Fruit fly (Drosophila melanogaster) S2 (cell line): Measurements from ENCODE around the gene bc10.

Experiments used
- CG8478 ChIP-seq: fragments of >200 bp; optimal IDR thresholded peaks from 2 replicates; lab custom pipeline; 2018
- CTCF ChIP-seq, 2 experiments: fragments of >200 bp; optimal IDR thresholded peaks; 2 replicates each; lab custom pipeline; 2018

bc10 gene

dm6 chr3L:5594853-5595593 lies 30.0 kb downstream of the bc10 start, which contains the start of the genes Alp10 and Alp9:
Gene Alp10 (minus strand): TSS chr3L:5595272.
Gene Alp9 (plus strand): TSS chr3L:5595542.
- no peak for TF ChIP-seq CG8478 (lab: Kevin White, UChicago)
- no peak for TF ChIP-seq CTCF (optimal IDR thresholded peaks at IDR 0.05; lab: Kevin White, UChicago)

DNA sequence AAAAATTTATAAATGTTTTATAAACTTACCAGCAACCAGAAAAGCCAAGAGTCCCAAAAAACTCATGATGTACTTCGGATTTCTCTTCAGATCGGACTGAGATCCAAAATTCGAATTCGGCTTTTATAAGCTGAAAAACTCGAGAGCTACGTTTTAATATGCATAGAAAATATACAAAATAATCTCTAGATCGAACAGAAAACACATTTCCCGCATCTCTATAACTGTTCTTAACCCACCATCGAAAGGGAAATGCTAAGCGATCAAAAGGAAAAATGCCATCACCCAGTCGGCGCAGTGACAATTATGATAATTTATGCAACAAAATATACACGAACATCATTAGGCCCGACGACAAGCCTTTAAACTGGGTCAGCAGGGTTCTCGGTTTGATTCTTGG lies 34.6 kb downstream of the bc10 start, which contains the start of gene CG10591:
TSS of gene CG10591 (minus strand) at position 101 of the 400 bp plus-strand sequence.
- TF ChIP-seq CG8478 (lab: Kevin White, UChicago): no peak
- TF ChIP-seq CTCF (optimal IDR thresholded peaks at IDR 0.05; lab: Kevin White, UChicago): no peak

DNA sequence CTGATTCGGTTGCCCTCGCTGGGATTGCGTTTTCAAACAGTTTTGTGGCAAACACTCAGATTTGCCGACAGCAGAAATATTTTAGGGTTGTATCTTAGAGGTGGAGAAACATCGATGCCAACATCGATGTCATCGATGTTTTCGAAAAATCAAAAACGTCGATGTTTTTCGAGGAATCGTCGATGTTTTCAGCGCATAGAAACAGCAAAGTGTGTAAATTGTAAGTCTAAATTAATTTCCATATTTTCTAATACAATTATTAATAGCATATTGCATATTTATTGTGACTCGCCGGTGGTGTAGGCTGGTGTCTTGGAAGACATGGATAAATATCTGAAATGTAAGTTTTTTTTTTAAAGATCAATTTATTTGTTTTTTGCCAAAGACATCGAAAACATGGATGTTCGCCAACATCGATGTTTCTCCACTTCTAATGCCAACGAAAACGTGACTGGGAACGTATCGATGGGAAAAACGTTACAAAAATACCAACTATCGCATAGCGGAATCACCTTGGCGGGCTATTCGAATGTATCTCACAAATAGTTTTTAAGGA lies 38.9 kb downstream of the bc10 start, which contains the start of gene TM9SF3:
TSS of gene TM9SF3 (minus strand) at position 120 of the 556 bp plus-strand sequence.
- TF ChIP-seq CG8478 (lab: Kevin White, UChicago) (no peak), CTCF (optimal IDR thresholded peaks at IDR 0.05; lab: Kevin White, UChicago) (peak in 1 of 2 experiments; percentile 9)

DNA sequence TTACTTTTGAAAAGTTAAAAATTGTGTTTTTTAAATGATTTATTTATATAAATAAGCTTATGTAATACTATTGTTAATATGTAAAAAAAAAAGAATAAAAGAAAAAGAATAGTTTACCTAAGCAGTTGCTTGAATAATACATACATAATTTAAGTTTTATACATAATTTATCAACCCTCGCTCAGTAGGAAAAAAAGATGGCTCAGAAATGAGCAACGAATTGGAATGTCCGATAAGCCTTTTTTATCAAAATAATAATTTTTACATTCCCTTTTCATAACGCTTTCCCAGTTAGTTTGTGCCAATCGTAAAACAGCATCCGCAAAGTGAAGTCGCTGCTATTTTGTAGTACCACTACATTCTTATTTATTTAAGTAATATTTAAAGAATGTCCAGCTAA lies 39.5 kb downstream of the bc10 start, which contains the start of gene mthl2:
TSS of gene mthl2 (plus strand) at position 301 of the 400 bp plus-strand sequence.
- TF ChIP-seq CTCF (optimal IDR thresholded peaks at IDR 0.05; lab: Kevin White, UChicago): no peak
- TF ChIP-seq CG8478 (lab: Kevin White, UChicago): no peak

DNA sequence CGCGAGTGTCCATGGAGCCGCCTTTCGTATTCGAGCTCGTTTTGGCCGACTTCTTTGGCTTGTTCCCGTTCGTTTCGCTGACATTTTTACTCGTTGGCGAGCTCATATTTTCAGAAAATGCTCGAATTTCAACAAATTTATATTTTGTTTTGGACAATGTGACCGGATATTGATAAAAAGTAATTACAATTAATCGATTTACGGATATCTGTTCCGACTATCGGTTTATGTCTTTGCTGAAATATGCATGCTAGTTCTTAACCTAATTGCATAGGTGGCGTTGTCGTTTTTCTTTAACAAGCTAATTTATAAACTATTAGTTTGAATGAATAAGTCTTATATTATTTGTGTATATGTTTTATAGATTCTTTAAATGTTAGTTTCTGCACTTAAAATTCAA lies 43.1 kb downstream of the bc10 start, which contains the start of gene Eaf6:
TSS of gene Eaf6 (minus strand) at position 173 of the 400 bp plus-strand sequence.
- TF ChIP-seq CG8478 (lab: Kevin White, UChicago) (no peak), CTCF (optimal IDR thresholded peaks at IDR 0.05; lab: Kevin White, UChicago) (peak; percentile 83 to 91)

- TF ChIP-seq CTCF (optimal IDR thresholded peaks at IDR 0.05; lab: Kevin White, UChicago) (no peak), CG8478 (lab: Kevin White, UChicago) (no peak)
Observed at dm6 chr3L:5608786-5609370, 43.8 kb downstream of the bc10 start.

dm6 chr3L:5609493-5609892 lies 44.5 kb downstream of the bc10 start:
- no peak for TF ChIP-seq CTCF (optimal IDR thresholded peaks at IDR 0.05; lab: Kevin White, UChicago)
- no peak for TF ChIP-seq CG8478 (lab: Kevin White, UChicago)

DNA sequence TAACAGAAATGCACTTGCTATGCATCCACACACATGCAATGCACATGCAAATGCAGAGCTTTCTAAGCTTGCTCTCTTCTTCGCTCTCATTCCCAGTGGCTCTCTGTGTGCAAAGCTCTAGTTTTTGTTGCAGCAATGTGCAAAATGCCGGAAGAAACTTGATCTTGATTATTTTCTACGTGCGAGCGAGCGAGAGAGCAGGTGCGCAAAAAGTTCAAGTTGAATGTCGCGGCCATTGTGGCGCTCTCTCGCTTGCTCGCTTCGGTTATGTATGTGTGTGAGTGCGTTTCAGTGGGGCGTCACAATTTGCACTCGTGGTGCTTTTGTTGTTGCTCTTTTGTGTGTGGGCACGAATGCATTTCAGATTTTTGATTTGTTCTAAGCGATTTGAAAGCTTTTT lies 45.6 kb downstream of the bc10 start:
- no peak for TF ChIP-seq CG8478 (lab: Kevin White, UChicago)

DNA sequence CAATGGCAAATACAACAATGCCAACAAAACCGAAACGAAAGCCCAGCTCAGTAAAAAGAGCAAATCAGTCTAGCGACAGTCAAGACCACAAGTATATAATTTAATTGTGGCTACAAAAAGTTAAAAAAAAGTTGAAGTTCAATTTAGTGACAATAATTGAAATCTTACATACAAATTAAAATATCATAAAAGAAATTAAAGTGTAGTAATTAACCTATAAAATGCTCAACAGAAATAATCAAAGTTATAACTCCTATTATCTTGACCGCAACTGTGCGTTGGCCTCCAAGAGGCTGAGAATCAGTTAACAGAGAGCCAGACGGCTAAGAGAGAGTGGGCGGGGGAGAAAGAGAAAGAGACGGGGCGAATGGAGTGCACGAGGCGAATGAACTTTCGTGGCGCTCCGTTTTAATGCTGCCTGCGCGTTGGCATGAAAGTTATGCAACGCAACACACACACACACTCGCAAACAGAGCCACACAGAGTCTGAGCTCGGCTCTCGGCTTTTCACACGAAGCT lies 46.8 kb downstream of the bc10 start:
- TF ChIP-seq CG8478 (lab: Kevin White, UChicago): no peak
- TF ChIP-seq CTCF (optimal IDR thresholded peaks at IDR 0.05; lab: Kevin White, UChicago): no peak

- TF ChIP-seq CTCF (optimal IDR thresholded peaks at IDR 0.05; lab: Kevin White, UChicago): no peak
- TF ChIP-seq CG8478 (lab: Kevin White, UChicago): no peak
Observed at dm6 chr3L:5615744-5616143, 50.7 kb downstream of the bc10 start.
